Fruit fly (Drosophila melanogaster) whole organism, embryonic: ENCODE measurements around the gene klar.
A peak's percentile ranks its signal among the peaks of the same experiment; 100 is the strongest.

Source experiments
- Abd-B ChIP-seq: fragments of 200-800 bp; sonication (Bioruptor generic); optimal IDR thresholded peaks from 2 replicates; lab custom pipeline; 2018; ENCODE audit warnings: missing biosample characterization, mild to moderate bottlenecking, missing genetic modification characterization, moderate library complexity
- Blimp-1 ChIP-seq: fragments of 200-800 bp; sonication (Bioruptor generic); optimal IDR thresholded peaks from 3 replicates; lab custom pipeline; 2018; ENCODE audit warnings: missing biosample characterization, missing genetic modification characterization, mild to moderate bottlenecking, moderate library complexity, missing genetic modification reagents
- CG10959 ChIP-seq: fragments of 200-800 bp; sonication (Bioruptor generic); IDR thresholded peaks from 2 replicates; pipeline ENCODE4 v1.3.6; 2022; ENCODE audit warnings: missing biosample characterization, missing genetic modification characterization
- CG12299 ChIP-seq: fragments of 200-800 bp; sonication (Bioruptor generic); optimal IDR thresholded peaks from 2 replicates; lab custom pipeline; 2018; ENCODE audit warnings: missing biosample characterization, mild to moderate bottlenecking, missing genetic modification characterization
- CG14441 ChIP-seq: fragments of 200-800 bp; sonication (Bioruptor generic); IDR thresholded peaks from 2 replicates; pipeline ENCODE4 v1.3.6; 2022; ENCODE audit warnings: missing biosample characterization, missing genetic modification characterization
- CG14710 ChIP-seq: fragments of 200-800 bp; sonication (Bioruptor generic); optimal IDR thresholded peaks from 3 replicates; lab custom pipeline; 2019; ENCODE audit warnings: missing biosample characterization, mild to moderate bottlenecking, missing genetic modification characterization, moderate library complexity
- CG15269 ChIP-seq: fragments of 200-800 bp; sonication (Bioruptor generic); optimal IDR thresholded peaks from 2 replicates; lab custom pipeline; 2018; ENCODE audit warnings: missing biosample characterization, mild to moderate bottlenecking, missing genetic modification characterization, moderate library complexity
- CG1647 ChIP-seq: fragments of 200-800 bp; sonication (Bioruptor generic); optimal IDR thresholded peaks from 3 replicates; lab custom pipeline; 2016; ENCODE audit warnings: missing biosample characterization, missing genetic modification characterization
- CG16779 ChIP-seq: fragments of 200-800 bp; sonication (Bioruptor generic); IDR thresholded peaks from 2 replicates; pipeline ENCODE4 v1.3.6; 2022; ENCODE audit warnings: missing biosample characterization, missing genetic modification characterization
- CG16815 ChIP-seq: fragments of 200-800 bp; sonication (Bioruptor generic); optimal IDR thresholded peaks from 3 replicates; lab custom pipeline; 2017; ENCODE audit warnings: missing biosample characterization, mild to moderate bottlenecking, missing genetic modification characterization
- CG17328 ChIP-seq: fragments of 200-800 bp; sonication (Bioruptor generic); IDR thresholded peaks from 2 replicates; pipeline ENCODE4 v1.3.6; 2022; ENCODE audit warnings: missing biosample characterization, missing genetic modification characterization
- CG17385 ChIP-seq: fragments of 200-800 bp; sonication (Bioruptor generic); optimal IDR thresholded peaks from 3 replicates; lab custom pipeline; 2018; ENCODE audit warnings: missing biosample characterization, mild to moderate bottlenecking, missing genetic modification characterization
- CG18262 ChIP-seq: fragments of 200-800 bp; optimal IDR thresholded peaks from 3 replicates; lab custom pipeline; 2019; ENCODE audit warnings: missing biosample characterization, mild to moderate bottlenecking, missing genetic modification characterization, moderate library complexity
- CG18619 ChIP-seq: fragments of 200-800 bp; sonication (Bioruptor generic); optimal IDR thresholded peaks from 3 replicates; lab custom pipeline; 2017; ENCODE audit warnings: missing biosample characterization, mild to moderate bottlenecking, missing genetic modification characterization
- CG2202 ChIP-seq: fragments of 200-800 bp; sonication (Bioruptor generic); optimal IDR thresholded peaks from 2 replicates; lab custom pipeline; 2018; ENCODE audit warnings: missing biosample characterization, mild to moderate bottlenecking, missing genetic modification characterization
- CG2712 ChIP-seq: fragments of 200-800 bp; optimal IDR thresholded peaks from 3 replicates; lab custom pipeline; 2019; ENCODE audit warnings: missing biosample characterization, mild to moderate bottlenecking, missing genetic modification characterization, moderate library complexity
- CG3065 ChIP-seq: fragments of 200-800 bp; sonication (Bioruptor generic); optimal IDR thresholded peaks from 2 replicates; lab custom pipeline; 2016; ENCODE audit warnings: missing biosample characterization, missing genetic modification characterization
- CG32772 ChIP-seq: fragments of 200-800 bp; sonication (Bioruptor generic); IDR thresholded peaks from 2 replicates; pipeline ENCODE4 v1.3.6; 2022; ENCODE audit warnings: missing biosample characterization, missing genetic modification characterization
- CG3838 ChIP-seq: fragments of 200-800 bp; sonication (Bioruptor generic); optimal IDR thresholded peaks from 3 replicates; lab custom pipeline; 2016; ENCODE audit warnings: missing biosample characterization, missing genetic modification characterization
- CG4360 ChIP-seq: fragments of 200-800 bp; sonication (Bioruptor generic); IDR thresholded peaks from 2 replicates; pipeline ENCODE4 v1.3.6; 2022; ENCODE audit warnings: missing biosample characterization, missing genetic modification characterization
- CG4404 ChIP-seq: fragments of 200-800 bp; sonication (Bioruptor generic); IDR thresholded peaks from 2 replicates; pipeline ENCODE4 v1.3.6; 2022; ENCODE audit warnings: missing biosample characterization, missing genetic modification characterization
- CG4730 ChIP-seq: fragments of 200-800 bp; sonication (Bioruptor generic); IDR thresholded peaks from 2 replicates; pipeline ENCODE4 v1.3.6; 2022; ENCODE audit warnings: missing biosample characterization, missing genetic modification characterization
- CG4854 ChIP-seq: fragments of 200-800 bp; sonication (Bioruptor generic); optimal IDR thresholded peaks from 2 replicates; lab custom pipeline; 2016; ENCODE audit warnings: missing biosample characterization, missing genetic modification characterization, inconsistent platforms
- CG6689 ChIP-seq: fragments of 200-800 bp; sonication (Bioruptor generic); IDR thresholded peaks from 2 replicates; pipeline ENCODE4 v1.3.6; 2022; ENCODE audit warnings: missing biosample characterization, missing genetic modification characterization
- Camta ChIP-seq: fragments of 200-800 bp; sonication (Bioruptor generic); optimal IDR thresholded peaks from 2 replicates; lab custom pipeline; 2016; ENCODE audit warnings: missing biosample characterization, missing genetic modification characterization
- Dbx ChIP-seq: fragments of 200-800 bp; sonication (Bioruptor generic); IDR thresholded peaks from 3 replicates; pipeline ENCODE4 v1.3.6; 2022; ENCODE audit warnings: missing biosample characterization, missing genetic modification characterization
- HHEX ChIP-seq: fragments of 200-800 bp; sonication (Bioruptor generic); optimal IDR thresholded peaks from 3 replicates; lab custom pipeline; 2017; ENCODE audit warnings: missing biosample characterization, mild to moderate bottlenecking, missing genetic modification characterization, missing genetic modification reagents
- HLH54F ChIP-seq: fragments of 200-800 bp; sonication (Bioruptor generic); optimal IDR thresholded peaks from 3 replicates; lab custom pipeline; 2016; ENCODE audit warnings: missing biosample characterization, missing genetic modification characterization
- HmgD ChIP-seq: fragments of 200-800 bp; sonication (Bioruptor generic); optimal IDR thresholded peaks from 3 replicates; lab custom pipeline; 2016; ENCODE audit warnings: missing biosample characterization, missing genetic modification characterization
- Med ChIP-seq: fragments of 200-800 bp; sonication (Bioruptor generic); peaks from one replicate; lab custom pipeline; 2016; ENCODE audit warnings: missing biosample characterization, missing genetic modification characterization, mild to moderate bottlenecking, inconsistent platforms, moderate library complexity
- Mrtf ChIP-seq: fragments of 200-800 bp; sonication (Bioruptor generic); IDR thresholded peaks from 3 replicates; pipeline ENCODE4 v1.3.6; 2022; ENCODE audit warnings: missing biosample characterization, missing genetic modification characterization
- Myb ChIP-seq: fragments of 200-800 bp; sonication (Bioruptor generic); optimal IDR thresholded peaks from 2 replicates; lab custom pipeline; 2016; ENCODE audit warnings: missing biosample characterization, missing genetic modification characterization
- PHDP ChIP-seq: fragments of 200-800 bp; sonication (Bioruptor generic); optimal IDR thresholded peaks from 3 replicates; lab custom pipeline; 2018; ENCODE audit warnings: missing biosample characterization, mild to moderate bottlenecking, missing genetic modification characterization, moderate library complexity
- Sry-β ChIP-seq: fragments of 200-800 bp; sonication (Bioruptor generic); optimal IDR thresholded peaks from 2 replicates; lab custom pipeline; 2018; ENCODE audit warnings: missing biosample characterization, mild to moderate bottlenecking, missing genetic modification characterization, moderate library complexity
- Ssrp ChIP-seq: fragments of 200-800 bp; sonication (Bioruptor generic); optimal IDR thresholded peaks from 2 replicates; lab custom pipeline; 2018; ENCODE audit warnings: missing biosample characterization, mild to moderate bottlenecking, missing genetic modification characterization, moderate library complexity
- Tbp ChIP-seq: fragments of >200 bp; optimal IDR thresholded peaks from 2 replicates; lab custom pipeline; 2018; ENCODE audit warnings: missing biosample characterization, missing genetic modification characterization
- Usf ChIP-seq: fragments of 200-800 bp; sonication (Bioruptor generic); optimal IDR thresholded peaks from 2 replicates; lab custom pipeline; 2017; ENCODE audit warnings: missing genotype, missing biosample characterization, missing genetic modification characterization
- ash1 ChIP-seq: fragments of 200-800 bp; sonication (Bioruptor generic); optimal IDR thresholded peaks from 2 replicates; lab custom pipeline; 2018; ENCODE audit warnings: missing biosample characterization, mild to moderate bottlenecking, missing genetic modification characterization
- bbx ChIP-seq: fragments of 200-800 bp; sonication (Bioruptor generic); IDR thresholded peaks from 2 replicates; pipeline ENCODE4 v1.3.6; 2022; ENCODE audit warnings: missing biosample characterization, missing genetic modification characterization; ENCODE audit not compliant: partially characterized antibody
- br ChIP-seq: fragments of >200 bp; optimal IDR thresholded peaks from 2 replicates; lab custom pipeline; 2017
- chif ChIP-seq, 2 experiments: fragments of 200-800 bp; sonication (Bioruptor generic); optimal IDR thresholded peaks; 3 replicates each; lab custom pipeline; 2016; ENCODE audit warnings: missing biosample characterization in 2 of 2, missing genetic modification characterization in 2 of 2
- emc ChIP-seq: fragments of 200-800 bp; sonication (Bioruptor generic); optimal IDR thresholded peaks from 2 replicates; lab custom pipeline; 2016; ENCODE audit warnings: missing biosample characterization, missing genetic modification characterization
- ewg ChIP-seq: fragments of 200-800 bp; sonication (Bioruptor generic); optimal IDR thresholded peaks from 3 replicates; lab custom pipeline; 2017; ENCODE audit warnings: mild to moderate bottlenecking, missing biosample characterization, missing genetic modification reagents, missing genetic modification characterization
- ftz-f1 ChIP-seq: fragments of 200-800 bp; sonication (Bioruptor generic); optimal IDR thresholded peaks from 2 replicates; lab custom pipeline; 2016; ENCODE audit warnings: missing biosample characterization, missing genetic modification characterization
- kay ChIP-seq: fragments of 200-800 bp; sonication (Bioruptor generic); optimal IDR thresholded peaks from 2 replicates; lab custom pipeline; 2016; ENCODE audit warnings: missing biosample characterization, missing genetic modification characterization
- ken ChIP-seq: fragments of 200-800 bp; sonication (Bioruptor generic); IDR thresholded peaks from 3 replicates; pipeline ENCODE4 v1.3.6; 2022; ENCODE audit warnings: missing biosample characterization, missing genetic modification characterization
- knrl ChIP-seq: fragments of 200-800 bp; sonication (Bioruptor generic); IDR thresholded peaks from 3 replicates; pipeline ENCODE4 v1.3.6; 2022; ENCODE audit warnings: missing biosample characterization, missing genetic modification characterization; ENCODE audit not compliant: partially characterized antibody
- lola ChIP-seq, 3 experiments: fragments of >200 bp in 2 of 3; fragments of 200-800 bp in 1 of 3; sonication (Bioruptor generic) in 1 of 3; optimal IDR thresholded peaks; 2 replicates each; lab custom pipeline; 2017 to 2019; ENCODE audit warnings: missing biosample characterization in 3 of 3, missing genetic modification characterization in 3 of 3, mild to moderate bottlenecking in 1 of 3, moderate library complexity in 1 of 3
- nom ChIP-seq: fragments of 200-800 bp; sonication (Bioruptor generic); optimal IDR thresholded peaks from 2 replicates; lab custom pipeline; 2017; ENCODE audit warnings: missing biosample characterization, missing genetic modification characterization, mild to moderate bottlenecking, moderate library complexity, missing genetic modification reagents
- peb ChIP-seq: fragments of 200-800 bp; sonication (Bioruptor generic); IDR thresholded peaks from 2 replicates; pipeline ENCODE4 v1.3.6; 2022; ENCODE audit warnings: missing biosample characterization, missing genetic modification characterization
- sens ChIP-seq: fragments of 200-800 bp; sonication (Bioruptor generic); peaks from one replicate; lab custom pipeline; 2016; ENCODE audit warnings: missing biosample characterization, missing genetic modification characterization
- wek ChIP-seq: fragments of 200-800 bp; sonication (Bioruptor generic); optimal IDR thresholded peaks from 3 replicates; lab custom pipeline; 2018; ENCODE audit warnings: missing biosample characterization, mild to moderate bottlenecking, missing genetic modification characterization, moderate library complexity

The klar gene

dm6 chr3L:395192-395591 lies 145.2 kb downstream of the klar start (continued):
- TF ChIP-seq chif (GFP tag; optimal IDR thresholded peaks at IDR 0.05; lab: Kevin White, UChicago) (no peak), Camta (no peak), sens (peak; percentile 48), CG17385 (GFP tag; lab: Kevin White, UChicago) (peak; percentile 26), CG1647 (GFP tag; lab: Kevin White, UChicago) (no peak), CG10959 (GFP tag; lab: Robert Waterston, UW) (no peak), kay (no peak), Tbp (no peak), Sry-β (GFP tag; lab: Kevin White, UChicago) (no peak), CG12299 (tag; lab: Kevin White, UChicago) (no peak), ken (GFP tag; lab: Robert Waterston, UW) (no peak), ash1 (no peak), CG15269 (peak; percentile 47), CG18619 (GFP tag; lab: Kevin White, UChicago) (no peak), CG14710 (tag; lab: Kevin White, UChicago) (peak; percentile 16), Usf (GFP tag; lab: Kevin White, UChicago) (no peak), ewg (GFP tag; lab: Kevin White, UChicago) (no peak), CG4360 (GFP tag; lab: Robert Waterston, UW) (no peak), CG2202 (no peak), CG14441 (no peak), nom (GFP tag; lab: Kevin White, UChicago) (no peak), br (lab: Kevin White, UChicago) (no peak), CG16815 (GFP tag; lab: Kevin White, UChicago) (no peak), Blimp-1 (GFP tag; lab: Kevin White, UChicago) (peak; percentile 16), Mrtf (GFP tag; lab: Robert Waterston, UW) (no peak), CG4854 (GFP tag; lab: Kevin White, UChicago) (no peak), lola (GFP tag; optimal IDR thresholded peaks at IDR 0.05; lab: Kevin White, UChicago) (peak in 1 of 3 experiments; percentile 46), CG2712 (tag; lab: Kevin White, UChicago) (peak; percentile 50), PHDP (tag; lab: Kevin White, UChicago) (peak; percentile 29), peb (GFP tag; lab: Robert Waterston, UW) (no peak), Myb (no peak), HLH54F (GFP tag; lab: Kevin White, UChicago) (no peak), HmgD (GFP tag; lab: Kevin White, UChicago) (no peak), CG32772 (GFP tag; lab: Robert Waterston, UW) (no peak), Abd-B (GFP tag; lab: Kevin White, UChicago) (no peak), CG4404 (GFP tag; lab: Robert Waterston, UW) (no peak), CG4730 (no peak), Ssrp (tag; lab: Kevin White, UChicago) (no peak), wek (GFP tag; lab: Kevin White, UChicago) (no peak), ftz-f1 (GFP tag; lab: Kevin White, UChicago) (no peak), emc (GFP tag; lab: Kevin White, UChicago) (no peak), CG16779 (GFP tag; lab: Robert Waterston, UW) (no peak), CG17328 (GFP tag; lab: Robert Waterston, UW) (0 out of 2 replicates have a peak, but pooled peaks have one; percentile 35), CG18262 (tag; lab: Kevin White, UChicago) (peak; percentile 40), CG3838 (GFP tag; lab: Kevin White, UChicago) (no peak), Dbx (GFP tag; lab: Robert Waterston, UW) (no peak), Med (peak; percentile 36), HHEX (GFP tag; lab: Kevin White, UChicago) (no peak), knrl (GFP tag; lab: Robert Waterston, UW) (no peak), CG3065 (GFP tag; lab: Kevin White, UChicago) (no peak), bbx (GFP tag; lab: Robert Waterston, UW) (no peak), CG6689 (no peak)
